Worm (Caenorhabditis elegans): ENCODE results near the gene symk-1.

DNA sequence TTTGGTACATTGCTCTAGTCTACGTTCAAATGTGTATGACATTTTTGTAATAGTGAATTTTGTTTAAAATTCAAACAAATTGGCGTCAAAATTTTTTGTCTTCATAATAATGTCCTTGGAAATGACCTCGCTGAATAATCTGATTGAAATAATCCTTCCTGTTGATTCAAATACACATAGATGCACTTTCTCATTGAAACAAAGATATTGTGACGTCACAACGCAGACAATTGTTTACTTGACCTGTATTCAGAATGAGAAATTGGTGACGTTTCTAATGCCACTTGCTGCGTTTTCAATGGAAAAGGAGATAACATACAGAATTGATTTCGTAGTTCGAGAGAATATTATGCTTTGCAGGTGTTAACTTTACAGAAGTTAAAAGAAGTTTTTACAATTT is 36.2 kb upstream of the symk-1 start:
- no peak for TF ChIP-seq him-1 (tag; optimal IDR thresholded peaks at IDR 0.05)
- no peak for TF ChIP-seq dao-5 (tag; optimal IDR thresholded peaks at IDR 0.05)
